Worm (Caenorhabditis elegans) whole organism, L1 larva: ENCODE data around the gene exos-2.

Experiments used
- C34B4.2 ChIP-seq: sonication (generic microtip); optimal IDR thresholded peaks from 2 replicates; lab custom pipeline; 2017; ENCODE audit warnings: mild to moderate bottlenecking, missing genetic modification characterization, missing compliant biosample characterization
- F16B12.6 ChIP-seq: fragments of 150-350 bp; optimal IDR thresholded peaks from 2 replicates; lab custom pipeline; 2014; ENCODE audit warnings: missing biosample characterization, missing genetic modification characterization
- Y116A8C.19 ChIP-seq: sonication (generic microtip); optimal IDR thresholded peaks from 2 replicates; lab custom pipeline; 2016; ENCODE audit warnings: missing compliant biosample characterization, missing genetic modification characterization, borderline replicate concordance
- aha-1 ChIP-seq: fragments of 150-350 bp; optimal IDR thresholded peaks from 2 replicates; lab custom pipeline; 2014; ENCODE audit warnings: missing biosample characterization, missing genetic modification characterization
- aly-2 ChIP-seq: fragments of 150-350 bp; optimal IDR thresholded peaks from 2 replicates; lab custom pipeline; 2014; ENCODE audit warnings: missing biosample characterization, missing genetic modification characterization
- ama-1 ChIP-seq: fragments of 150-350 bp; optimal IDR thresholded peaks from 2 replicates; lab custom pipeline; 2014
- blmp-1 ChIP-seq: fragments of 150-350 bp; optimal IDR thresholded peaks from 2 replicates; lab custom pipeline; 2014; ENCODE audit warnings: missing biosample characterization, missing genetic modification characterization
- ceh-63 ChIP-seq: fragments of 200-800 bp; sonication (Bioruptor generic); optimal IDR thresholded peaks from 2 replicates; lab custom pipeline; 2018; ENCODE audit warnings: mild to moderate bottlenecking, missing genetic modification characterization, missing compliant biosample characterization
- ceh-8 ChIP-seq: fragments of 200-800 bp; sonication (Bioruptor generic); optimal IDR thresholded peaks from 2 replicates; lab custom pipeline; 2018; ENCODE audit warnings: mild to moderate bottlenecking, missing genetic modification characterization, moderate library complexity, missing compliant biosample characterization
- ceh-90 ChIP-seq: sonication (generic microtip); optimal IDR thresholded peaks from 2 replicates; lab custom pipeline; 2016; ENCODE audit warnings: missing genetic modification characterization, missing compliant biosample characterization
- ces-1 ChIP-seq: fragments of 150-350 bp; optimal IDR thresholded peaks from 2 replicates; lab custom pipeline; 2014; ENCODE audit warnings: missing biosample characterization, missing genetic modification reagents, missing genetic modification characterization
- dpl-1 ChIP-seq, 3 experiments: fragments of 150-350 bp in 2 of 3; sonication (generic microtip) in 1 of 3; optimal IDR thresholded peaks; 2 replicates each; lab custom pipeline; 2014 to 2017; ENCODE audit warnings: missing biosample characterization in 3 of 3, missing genetic modification characterization in 3 of 3, missing genetic modification reagents in 3 of 3
- efl-1 ChIP-seq, 4 experiments: fragments of 150-350 bp; optimal IDR thresholded peaks in 3 of 4; peaks in 1 of 4; 1 replicate in 1 of 4; 2 replicates in 3 of 4; lab custom pipeline; 2014; ENCODE audit warnings: missing biosample characterization in 2 of 4, missing genetic modification characterization in 2 of 4, missing genetic modification reagents in 2 of 4
- efl-3 ChIP-seq: fragments of 200-800 bp; sonication (Bioruptor generic); optimal IDR thresholded peaks from 2 replicates; lab custom pipeline; 2018; ENCODE audit warnings: mild to moderate bottlenecking, missing genetic modification characterization, missing compliant biosample characterization
- egl-13 ChIP-seq: sonication (generic microtip); optimal IDR thresholded peaks from 2 replicates; lab custom pipeline; 2016; ENCODE audit warnings: missing genotype, missing genetic modification reagents, missing genetic modification characterization, missing compliant biosample characterization
- elt-2 ChIP-seq: sonication (generic microtip); optimal IDR thresholded peaks from 2 replicates; lab custom pipeline; 2016; ENCODE audit warnings: missing genetic modification characterization, mild to moderate bottlenecking, inconsistent platforms, missing compliant biosample characterization, missing genetic modification reagents
- elt-3 ChIP-seq, 6 experiments: fragments of 150-350 bp in 1 of 6; sonication (generic microtip); optimal IDR thresholded peaks; 2 replicates each; lab custom pipeline; 2017 to 2018; ENCODE audit warnings: missing biosample characterization in 6 of 6, missing genetic modification characterization in 6 of 6, inconsistent platforms in 1 of 6
- ets-5 ChIP-seq: fragments of 200-800 bp; sonication (Bioruptor generic); IDR thresholded peaks from 2 replicates; pipeline ENCODE4 v1.3.6; 2022; ENCODE audit warnings: missing genetic modification characterization, missing compliant biosample characterization
- fkh-4 ChIP-seq: sonication (generic microtip); optimal IDR thresholded peaks from 2 replicates; lab custom pipeline; 2016; ENCODE audit warnings: missing compliant biosample characterization, missing genetic modification characterization, borderline replicate concordance
- fkh-8 ChIP-seq: sonication (generic microtip); optimal IDR thresholded peaks from 2 replicates; lab custom pipeline; 2016; ENCODE audit warnings: mild to moderate bottlenecking, missing genetic modification characterization, missing compliant biosample characterization
- grh-1 ChIP-seq: fragments of 200-800 bp; sonication (Bioruptor generic); IDR thresholded peaks from 2 replicates; pipeline ENCODE4 v1.3.6; 2022; ENCODE audit warnings: missing genetic modification reagents, missing genetic modification characterization, missing compliant biosample characterization
- hlh-17 ChIP-seq: fragments of 200-800 bp; sonication (Bioruptor generic); optimal IDR thresholded peaks from 2 replicates; lab custom pipeline; 2018; ENCODE audit warnings: missing genetic modification characterization, mild to moderate bottlenecking, missing compliant biosample characterization, moderate library complexity, borderline replicate concordance
- isw-1 ChIP-seq: fragments of 200-800 bp; sonication (Bioruptor generic); IDR thresholded peaks from 2 replicates; pipeline ENCODE4 v1.3.6; 2022; ENCODE audit warnings: missing genetic modification characterization, missing compliant biosample characterization
- lin-13 ChIP-seq: fragments of 150-350 bp; optimal IDR thresholded peaks from 2 replicates; lab custom pipeline; 2014; ENCODE audit warnings: missing biosample characterization, missing genetic modification reagents, missing genetic modification characterization
- lin-15B ChIP-seq: fragments of 150-350 bp; sonication (generic microtip); optimal IDR thresholded peaks from 3 replicates; lab custom pipeline; 2014; ENCODE audit warnings: missing biosample characterization, missing genetic modification characterization
- lin-35 ChIP-seq, 2 experiments: fragments of 150-350 bp; optimal IDR thresholded peaks; 2 replicates each; lab custom pipeline; 2014; ENCODE audit warnings: missing biosample characterization in 2 of 2, missing genetic modification characterization in 2 of 2, missing genetic modification reagents in 2 of 2
- lin-39 ChIP-seq: fragments of 150-350 bp; optimal IDR thresholded peaks from 2 replicates; lab custom pipeline; 2014; ENCODE audit warnings: missing biosample characterization, missing genetic modification reagents, missing genetic modification characterization
- lir-3 ChIP-seq: sonication (generic microtip); optimal IDR thresholded peaks from 2 replicates; lab custom pipeline; 2016; ENCODE audit warnings: mild to moderate bottlenecking, missing genetic modification characterization, moderate library complexity, missing compliant biosample characterization; ENCODE audit not compliant: poor library complexity
- mab-9 ChIP-seq: fragments of 200-800 bp; sonication (Bioruptor generic); IDR thresholded peaks from 2 replicates; pipeline ENCODE4 v1.3.6; 2022; ENCODE audit warnings: missing genetic modification reagents, missing genetic modification characterization, missing compliant biosample characterization
- mdl-1 ChIP-seq, 2 experiments: fragments of 150-350 bp; optimal IDR thresholded peaks; 2 replicates each; lab custom pipeline; 2014 to 2017; ENCODE audit warnings: missing biosample characterization in 2 of 2, missing genetic modification characterization in 2 of 2, inconsistent platforms in 1 of 2
- mef-2 ChIP-seq: fragments of 150-350 bp; optimal IDR thresholded peaks from 2 replicates; lab custom pipeline; 2014; ENCODE audit warnings: missing biosample characterization, missing genetic modification characterization
- nhr-11 ChIP-seq: fragments of 150-350 bp; optimal IDR thresholded peaks from 2 replicates; lab custom pipeline; 2014; ENCODE audit warnings: missing biosample characterization, missing genetic modification characterization
- nhr-19 ChIP-seq: fragments of 200-800 bp; sonication (Bioruptor generic); conservative IDR thresholded peaks from 2 replicates; pipeline ENCODE4 v1.3.6; 2022; ENCODE audit warnings: missing genetic modification characterization, missing compliant biosample characterization
- nhr-237 ChIP-seq: fragments of 150-350 bp; optimal IDR thresholded peaks from 2 replicates; lab custom pipeline; 2014; ENCODE audit warnings: missing biosample characterization, missing genetic modification characterization
- nhr-28 ChIP-seq: fragments of 150-350 bp; optimal IDR thresholded peaks from 2 replicates; lab custom pipeline; 2014; ENCODE audit warnings: missing biosample characterization, missing genetic modification characterization
- nhr-76 ChIP-seq: sonication (generic microtip); optimal IDR thresholded peaks from 2 replicates; lab custom pipeline; 2017; ENCODE audit warnings: missing biosample characterization, missing genetic modification characterization
- nhr-90 ChIP-seq: sonication (generic microtip); optimal IDR thresholded peaks from 2 replicates; lab custom pipeline; 2016; ENCODE audit warnings: mild to moderate bottlenecking, missing genetic modification characterization, missing compliant biosample characterization; ENCODE audit not compliant: poor library complexity
- pag-3 ChIP-seq: sonication (generic microtip); optimal IDR thresholded peaks from 2 replicates; lab custom pipeline; 2017; ENCODE audit warnings: missing genetic modification characterization, mild to moderate bottlenecking, missing compliant biosample characterization, antibody characterized with exemption, borderline replicate concordance; ENCODE audit not compliant: insufficient read depth
- pqm-1 ChIP-seq: sonication (generic microtip); optimal IDR thresholded peaks from 3 replicates; lab custom pipeline; 2017; ENCODE audit warnings: missing biosample characterization, missing genetic modification characterization
- rnt-1 ChIP-seq: sonication (generic microtip); optimal IDR thresholded peaks from 2 replicates; lab custom pipeline; 2016; ENCODE audit warnings: mild to moderate bottlenecking, missing genetic modification characterization, moderate library complexity, missing compliant biosample characterization
- skn-1 ChIP-seq: fragments of 150-350 bp; optimal IDR thresholded peaks from 2 replicates; lab custom pipeline; 2014; ENCODE audit warnings: missing biosample characterization, missing genetic modification characterization
- snpc-4 ChIP-seq: fragments of 150-350 bp; optimal IDR thresholded peaks from 2 replicates; lab custom pipeline; 2014; ENCODE audit warnings: missing biosample characterization, missing genetic modification characterization
- snu-23 ChIP-seq: sonication (generic microtip); optimal IDR thresholded peaks from 2 replicates; lab custom pipeline; 2016; ENCODE audit warnings: missing genetic modification characterization, missing compliant biosample characterization
- sox-4 ChIP-seq: sonication (generic microtip); optimal IDR thresholded peaks from 2 replicates; lab custom pipeline; 2016; ENCODE audit warnings: missing genetic modification characterization, missing compliant biosample characterization
- sptf-1 ChIP-seq: fragments of 150-350 bp; optimal IDR thresholded peaks from 2 replicates; lab custom pipeline; 2014; ENCODE audit warnings: missing biosample characterization, missing genetic modification characterization
- sup-37 ChIP-seq: fragments of 200-800 bp; sonication (Bioruptor generic); optimal IDR thresholded peaks from 2 replicates; lab custom pipeline; 2018; ENCODE audit warnings: mild to moderate bottlenecking, missing genetic modification characterization, missing compliant biosample characterization
- tbx-2 ChIP-seq: sonication (generic microtip); optimal IDR thresholded peaks from 2 replicates; lab custom pipeline; 2016; ENCODE audit warnings: missing genetic modification characterization, missing compliant biosample characterization
- unc-86 ChIP-seq: sonication (generic microtip); optimal IDR thresholded peaks from 2 replicates; lab custom pipeline; 2016; ENCODE audit warnings: missing genetic modification characterization, missing compliant biosample characterization
- unc-98 ChIP-seq: fragments of 200-800 bp; sonication (Bioruptor generic); IDR thresholded peaks from 2 replicates; pipeline ENCODE4 v1.3.6; 2022; ENCODE audit warnings: missing genetic modification characterization, missing compliant biosample characterization
- vab-15 ChIP-seq: sonication (generic microtip); optimal IDR thresholded peaks from 2 replicates; lab custom pipeline; 2017; ENCODE audit warnings: missing genotype, mild to moderate bottlenecking, missing genetic modification characterization, missing compliant biosample characterization
- zip-4 ChIP-seq: fragments of 200-800 bp; sonication (Bioruptor generic); optimal IDR thresholded peaks from 2 replicates; lab custom pipeline; 2018; ENCODE audit warnings: mild to moderate bottlenecking, missing genetic modification characterization, moderate library complexity, missing compliant biosample characterization
- ztf-11 ChIP-seq, 2 experiments: sonication (generic microtip); optimal IDR thresholded peaks; 2 replicates each; lab custom pipeline; 2016 to 2017; ENCODE audit warnings: missing genetic modification characterization in 2 of 2, missing biosample characterization in 1 of 2, missing compliant biosample characterization in 1 of 2
- ztf-4 ChIP-seq: fragments of 150-350 bp; optimal IDR thresholded peaks from 2 replicates; lab custom pipeline; 2014; ENCODE audit warnings: missing biosample characterization, missing genetic modification characterization

exos-2 gene

DNA sequence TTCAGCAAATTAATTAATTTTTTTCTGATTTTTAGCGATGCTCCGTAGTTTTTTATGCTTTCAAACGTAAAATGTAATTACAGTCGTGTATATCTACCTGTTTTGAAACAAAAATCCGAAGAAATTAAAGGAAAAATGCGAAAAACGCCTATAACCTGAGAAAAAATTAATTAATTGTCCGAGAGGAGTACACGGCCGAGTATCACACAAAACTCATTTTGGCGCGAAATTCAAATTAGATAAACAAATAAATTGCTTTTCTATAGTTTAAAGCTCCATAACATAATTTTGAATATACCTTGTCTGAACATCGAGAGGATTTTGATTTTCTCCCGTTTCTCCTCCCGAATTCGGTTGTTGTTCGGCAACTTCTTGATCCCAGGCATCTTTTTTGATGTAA lies 45.8 kb upstream of the exos-2 start (continued):
- peak; percentile 70 for TF ChIP-seq rnt-1
- no peak for TF ChIP-seq nhr-28 (tag; lab: Kevin White, UChicago)
- TF ChIP-seq ceh-63 = no peak
- no peak for TF ChIP-seq nhr-11
- TF ChIP-seq pag-3 = no peak
- no peak for TF ChIP-seq sptf-1
- no peak for TF ChIP-seq mef-2 (tag; lab: Kevin White, UChicago)
- TF ChIP-seq snpc-4 (tag; lab: Kevin White, UChicago) = no peak
- TF ChIP-seq efl-1 (optimal IDR thresholded peaks at IDR 0.05; lab: Kevin White, UChicago) = peak; percentile 90 to 92
- peak; percentile 89 to 99 for TF ChIP-seq efl-1 (GFP tag; optimal IDR thresholded peaks at IDR 0.05 in 1 of 2; lab: Kevin White, UChicago)
- peak; percentile 32 for TF ChIP-seq egl-13
- peak; percentile 29; the same call in 1 of the 2 replicates for TF ChIP-seq nhr-19 (GFP tag; lab: Robert Waterston, UW)
- peak; percentile 77 for TF ChIP-seq ceh-90 (tag; lab: Kevin White, UChicago)
- TF ChIP-seq fkh-8 (tag; lab: Kevin White, UChicago) = no peak
- no peak for TF ChIP-seq ets-5
- TF ChIP-seq ces-1 (GFP tag; lab: Kevin White, UChicago) = no peak
- no peak for TF ChIP-seq hlh-17 (GFP tag; lab: Kevin White, UChicago)
- no peak for TF ChIP-seq elt-3 (tag; optimal IDR thresholded peaks at IDR 0.05; lab: Kevin White, UChicago)
- TF ChIP-seq skn-1 (tag; lab: Kevin White, UChicago) = no peak
- TF ChIP-seq lin-35 (GFP tag; optimal IDR thresholded peaks at IDR 0.05; lab: Kevin White, UChicago) = peak; percentile 75 to 91
- no peak for TF ChIP-seq vab-15
- no peak for TF ChIP-seq unc-86 (tag; lab: Kevin White, UChicago)
- TF ChIP-seq ztf-11 (tag; optimal IDR thresholded peaks at IDR 0.05; lab: Kevin White, UChicago) = peak in 1 of 2 experiments; percentile 8
- TF ChIP-seq blmp-1 = no peak
- TF ChIP-seq aha-1 (tag; lab: Kevin White, UChicago) = no peak
- no peak for TF ChIP-seq zip-4 (GFP tag; lab: Kevin White, UChicago)
- TF ChIP-seq isw-1 (GFP tag; lab: Robert Waterston, UW) = no peak
- no peak for TF ChIP-seq F16B12.6 (tag; lab: Kevin White, UChicago)
- TF ChIP-seq fkh-4 (tag; lab: Kevin White, UChicago) = peak; percentile 7
- TF ChIP-seq mab-9 (GFP tag; lab: Robert Waterston, UW) = no peak
- peak; percentile 78 to 87 (median 85) for TF ChIP-seq dpl-1 (GFP tag; optimal IDR thresholded peaks at IDR 0.05; lab: Kevin White, UChicago)
- peak; percentile 57 for TF ChIP-seq lir-3
- TF ChIP-seq lin-15B (tag; lab: Kevin White, UChicago) = no peak
- TF ChIP-seq nhr-237 (tag; lab: Kevin White, UChicago) = no peak
- TF ChIP-seq C34B4.2 = no peak
- TF ChIP-seq aly-2 = no peak
- peak; percentile 7 for TF ChIP-seq tbx-2 (tag; lab: Kevin White, UChicago)
- peak; percentile 5 for TF ChIP-seq sox-4
- TF ChIP-seq ceh-8 (GFP tag; lab: Kevin White, UChicago) = no peak
- TF ChIP-seq ztf-4 (tag; lab: Kevin White, UChicago) = no peak
- TF ChIP-seq lin-39 = no peak
- TF ChIP-seq efl-3 (GFP tag; lab: Kevin White, UChicago) = no peak
- no peak for TF ChIP-seq lin-13 (GFP tag; lab: Kevin White, UChicago)
- no peak for TF ChIP-seq ama-1 (lab: Kevin White, UChicago)
- no peak for TF ChIP-seq grh-1 (GFP tag; lab: Robert Waterston, UW)
- peak; percentile 28 for TF ChIP-seq elt-2
- TF ChIP-seq mdl-1 (tag; optimal IDR thresholded peaks at IDR 0.05; lab: Kevin White, UChicago) = no peak
- peak; percentile 57 for TF ChIP-seq nhr-90
- no peak for TF ChIP-seq Y116A8C.19 (tag; lab: Kevin White, UChicago)
- no peak for TF ChIP-seq unc-98
- TF ChIP-seq snu-23 (GFP tag; lab: Kevin White, UChicago) = peak; percentile 37
- no peak for TF ChIP-seq nhr-76 (tag; lab: Kevin White, UChicago)
- no peak for TF ChIP-seq pqm-1 (tag; lab: Kevin White, UChicago)
- TF ChIP-seq sup-37 (GFP tag; lab: Kevin White, UChicago) = no peak
